Fruit fly (Drosophila melanogaster) whole organism, embryonic: Measurements from ENCODE around the gene dlp.

ENCODE experiments used
- B-H1 ChIP-seq: fragments of 200-800 bp; sonication (Bioruptor generic); IDR thresholded peaks from 3 replicates; pipeline ENCODE4 v1.3.6; 2022; ENCODE audit warnings: missing biosample characterization, missing genetic modification characterization
- CG10209 ChIP-seq: fragments of 200-800 bp; sonication (Bioruptor generic); optimal IDR thresholded peaks from 3 replicates; lab custom pipeline; 2017; ENCODE audit warnings: missing biosample characterization, mild to moderate bottlenecking, missing genetic modification characterization, missing genetic modification reagents
- CG1024 ChIP-seq: fragments of 200-800 bp; sonication (Bioruptor generic); IDR thresholded peaks from 2 replicates; pipeline ENCODE4 v1.3.6; 2022; ENCODE audit warnings: missing biosample characterization, missing genetic modification characterization
- CG10366 ChIP-seq: fragments of 200-800 bp; sonication (Bioruptor generic); IDR thresholded peaks from 2 replicates; pipeline ENCODE4 v1.3.6; 2022; ENCODE audit warnings: missing biosample characterization, missing genetic modification characterization
- CG11456 ChIP-seq: fragments of 200-800 bp; sonication (Bioruptor generic); IDR thresholded peaks from 3 replicates; pipeline ENCODE4 v1.3.6; 2022; ENCODE audit warnings: missing biosample characterization, missing genetic modification characterization
- CG11696 ChIP-seq: fragments of 200-800 bp; sonication (Bioruptor generic); IDR thresholded peaks from 2 replicates; pipeline ENCODE4 v1.3.6; 2022; ENCODE audit warnings: missing biosample characterization, missing genetic modification characterization
- CG12155 ChIP-seq: fragments of 200-800 bp; sonication (Bioruptor generic); optimal IDR thresholded peaks from 3 replicates; lab custom pipeline; 2016; ENCODE audit warnings: missing biosample characterization, missing genetic modification characterization
- CG1233 ChIP-seq: fragments of 200-800 bp; sonication (Bioruptor generic); optimal IDR thresholded peaks from 4 replicates; lab custom pipeline; 2018; ENCODE audit warnings: missing biosample characterization, mild to moderate bottlenecking, missing genetic modification characterization
- CG14014 ChIP-seq: fragments of 200-800 bp; sonication (Bioruptor generic); IDR thresholded peaks from 2 replicates; pipeline ENCODE4 v1.3.6; 2022; ENCODE audit warnings: missing biosample characterization, missing genetic modification characterization
- CG14860 ChIP-seq: fragments of 200-800 bp; sonication (Bioruptor generic); IDR thresholded peaks from 3 replicates; pipeline ENCODE4 v1.3.6; 2022; ENCODE audit warnings: missing biosample characterization, missing genetic modification characterization; ENCODE audit not compliant: partially characterized antibody
- CG15601 ChIP-seq: fragments of 200-800 bp; sonication (Bioruptor generic); optimal IDR thresholded peaks from 3 replicates; lab custom pipeline; 2019; ENCODE audit warnings: missing biosample characterization, mild to moderate bottlenecking, missing genetic modification characterization, moderate library complexity
- CG18764 ChIP-seq: fragments of 200-800 bp; sonication (Bioruptor generic); optimal IDR thresholded peaks from 3 replicates; lab custom pipeline; 2016; ENCODE audit warnings: missing biosample characterization, missing genetic modification characterization
- CG3163 ChIP-seq: fragments of 200-800 bp; sonication (Bioruptor generic); optimal IDR thresholded peaks from 3 replicates; lab custom pipeline; 2016; ENCODE audit warnings: missing biosample characterization, missing genetic modification characterization
- CG42726 ChIP-seq: fragments of 200-800 bp; sonication (Bioruptor generic); IDR thresholded peaks from 2 replicates; pipeline ENCODE4 v1.3.6; 2022; ENCODE audit warnings: missing biosample characterization, missing genetic modification characterization; ENCODE audit not compliant: partially characterized antibody
- CG4360 ChIP-seq: fragments of 200-800 bp; sonication (Bioruptor generic); IDR thresholded peaks from 2 replicates; pipeline ENCODE4 v1.3.6; 2022; ENCODE audit warnings: missing biosample characterization, missing genetic modification characterization
- CG4707 ChIP-seq: fragments of 200-800 bp; sonication (Bioruptor generic); optimal IDR thresholded peaks from 2 replicates; lab custom pipeline; 2018; ENCODE audit warnings: missing biosample characterization, mild to moderate bottlenecking, missing genetic modification characterization, moderate library complexity
- CG4854 ChIP-seq: fragments of 200-800 bp; sonication (Bioruptor generic); optimal IDR thresholded peaks from 2 replicates; lab custom pipeline; 2016; ENCODE audit warnings: missing biosample characterization, missing genetic modification characterization, inconsistent platforms
- CG5180 ChIP-seq: fragments of 200-800 bp; sonication (Bioruptor generic); optimal IDR thresholded peaks from 3 replicates; lab custom pipeline; 2017; ENCODE audit warnings: missing biosample characterization, missing genetic modification characterization, mild to moderate bottlenecking, moderate library complexity, missing genetic modification reagents
- CG5953 ChIP-seq: fragments of 200-800 bp; sonication (Bioruptor generic); IDR thresholded peaks from 2 replicates; pipeline ENCODE4 v1.3.6; 2022; ENCODE audit warnings: missing biosample characterization, missing genetic modification characterization
- CG7963 ChIP-seq: fragments of 200-800 bp; sonication (Bioruptor generic); IDR thresholded peaks from 3 replicates; pipeline ENCODE4 v1.3.6; 2022; ENCODE audit warnings: missing biosample characterization, missing genetic modification characterization; ENCODE audit not compliant: partially characterized antibody
- CG8290 ChIP-seq, 3 experiments: fragments of 200-800 bp; sonication (Bioruptor generic); optimal IDR thresholded peaks; 2 replicates each; lab custom pipeline; 2016 to 2019; ENCODE audit warnings: missing biosample characterization in 3 of 3, missing genetic modification characterization in 3 of 3, mild to moderate bottlenecking in 2 of 3, moderate library complexity in 1 of 3
- CG9215 ChIP-seq: fragments of 200-800 bp; sonication (Bioruptor generic); IDR thresholded peaks from 2 replicates; pipeline ENCODE4 v1.3.6; 2022; ENCODE audit warnings: missing biosample characterization, missing genetic modification characterization
- Camta ChIP-seq: fragments of 200-800 bp; sonication (Bioruptor generic); optimal IDR thresholded peaks from 2 replicates; lab custom pipeline; 2016; ENCODE audit warnings: missing biosample characterization, missing genetic modification characterization
- D19A ChIP-seq: fragments of 200-800 bp; optimal IDR thresholded peaks from 3 replicates; lab custom pipeline; 2019; ENCODE audit warnings: missing biosample characterization, mild to moderate bottlenecking, missing genetic modification characterization, moderate library complexity
- Drgx ChIP-seq: fragments of 200-800 bp; sonication (Bioruptor generic); IDR thresholded peaks from 2 replicates; pipeline ENCODE4 v1.3.6; 2022; ENCODE audit warnings: missing biosample characterization, missing genetic modification characterization
- Elba2 ChIP-seq: fragments of 200-800 bp; sonication (Bioruptor generic); optimal IDR thresholded peaks from 3 replicates; lab custom pipeline; 2016; ENCODE audit warnings: missing biosample characterization, missing genetic modification characterization
- Hand ChIP-seq: fragments of 200-800 bp; sonication (Bioruptor generic); optimal IDR thresholded peaks from 2 replicates; lab custom pipeline; 2017; ENCODE audit warnings: mild to moderate bottlenecking, missing biosample characterization, missing genetic modification reagents, missing genetic modification characterization
- HmgZ ChIP-seq: fragments of 200-800 bp; sonication (Bioruptor generic); optimal IDR thresholded peaks from 2 replicates; lab custom pipeline; 2018; ENCODE audit warnings: missing biosample characterization, mild to moderate bottlenecking, missing genetic modification characterization
- Hr51 ChIP-seq, 2 experiments: fragments of 200-800 bp; sonication (Bioruptor generic); optimal IDR thresholded peaks; 2 replicates in 1 of 2; 3 replicates in 1 of 2; lab custom pipeline; 2016 to 2018; ENCODE audit warnings: missing biosample characterization in 2 of 2, missing genetic modification characterization in 2 of 2, mild to moderate bottlenecking in 1 of 2, moderate library complexity in 1 of 2
- Lhr ChIP-seq: fragments of 200-800 bp; sonication (Bioruptor generic); optimal IDR thresholded peaks from 3 replicates; lab custom pipeline; 2017; ENCODE audit warnings: mild to moderate bottlenecking, missing biosample characterization, missing genetic modification reagents, missing genetic modification characterization
- Rfx ChIP-seq: fragments of 200-800 bp; sonication (Bioruptor generic); IDR thresholded peaks from 2 replicates; pipeline ENCODE4 v1.3.6; 2022; ENCODE audit warnings: missing biosample characterization, missing genetic modification characterization
- Sox100B ChIP-seq: fragments of 200-800 bp; sonication (Bioruptor generic); optimal IDR thresholded peaks from 3 replicates; lab custom pipeline; 2018; ENCODE audit warnings: missing biosample characterization, mild to moderate bottlenecking, missing genetic modification characterization
- Sry-β ChIP-seq: fragments of 200-800 bp; sonication (Bioruptor generic); optimal IDR thresholded peaks from 2 replicates; lab custom pipeline; 2018; ENCODE audit warnings: missing biosample characterization, mild to moderate bottlenecking, missing genetic modification characterization, moderate library complexity
- Vsx1 ChIP-seq: fragments of 200-800 bp; sonication (Bioruptor generic); optimal IDR thresholded peaks from 2 replicates; lab custom pipeline; 2017; ENCODE audit warnings: missing biosample characterization, mild to moderate bottlenecking, missing genetic modification characterization, missing genetic modification reagents
- amos ChIP-seq: fragments of 200-800 bp; sonication (Bioruptor generic); IDR thresholded peaks from 2 replicates; pipeline ENCODE4 v1.3.6; 2022; ENCODE audit warnings: missing biosample characterization, missing genetic modification characterization; ENCODE audit not compliant: partially characterized antibody
- bigmax ChIP-seq: fragments of 200-800 bp; sonication (Bioruptor generic); optimal IDR thresholded peaks from 2 replicates; lab custom pipeline; 2018; ENCODE audit warnings: missing biosample characterization, mild to moderate bottlenecking, missing genetic modification characterization
- bowl ChIP-seq: fragments of 200-800 bp; sonication (Bioruptor generic); IDR thresholded peaks from 2 replicates; pipeline ENCODE4 v1.3.6; 2022; ENCODE audit warnings: missing biosample characterization, missing genetic modification characterization
- chinmo ChIP-seq: fragments of 200-800 bp; sonication (Bioruptor generic); IDR thresholded peaks from 4 replicates; pipeline ENCODE4 v1.3.6; 2022; ENCODE audit warnings: missing biosample characterization, missing genetic modification characterization; ENCODE audit not compliant: partially characterized antibody
- ewg ChIP-seq: fragments of 200-800 bp; sonication (Bioruptor generic); optimal IDR thresholded peaks from 3 replicates; lab custom pipeline; 2017; ENCODE audit warnings: mild to moderate bottlenecking, missing biosample characterization, missing genetic modification reagents, missing genetic modification characterization
- hkb ChIP-seq, 2 experiments: fragments of 200-800 bp in 1 of 2; fragments of >200 bp in 1 of 2; sonication (Bioruptor generic) in 1 of 2; IDR thresholded peaks in 1 of 2; optimal IDR thresholded peaks in 1 of 2; 2 replicates each; pipeline versions ENCODE4 v1.3.6 to Lab custom; 2017 to 2022; ENCODE audit warnings: missing biosample characterization in 1 of 2, missing genetic modification characterization in 1 of 2
- lmd ChIP-seq: fragments of 200-800 bp; sonication (Bioruptor generic); IDR thresholded peaks from 2 replicates; pipeline ENCODE4 v1.3.6; 2022; ENCODE audit warnings: missing biosample characterization, missing genetic modification characterization
- mam ChIP-seq: fragments of 200-800 bp; sonication (Bioruptor generic); optimal IDR thresholded peaks from 3 replicates; lab custom pipeline; 2016; ENCODE audit warnings: missing biosample characterization, missing genetic modification characterization
- nerfin-2 ChIP-seq: fragments of 200-800 bp; sonication (Bioruptor generic); IDR thresholded peaks from 2 replicates; pipeline ENCODE4 v1.3.6; 2022; ENCODE audit warnings: missing biosample characterization, missing genetic modification characterization; ENCODE audit not compliant: partially characterized antibody
- oc ChIP-seq: fragments of 200-800 bp; sonication (Bioruptor generic); optimal IDR thresholded peaks from 2 replicates; lab custom pipeline; 2018; ENCODE audit warnings: missing biosample characterization, mild to moderate bottlenecking, missing genetic modification characterization, moderate library complexity
- otp ChIP-seq: fragments of 200-800 bp; sonication (Bioruptor generic); IDR thresholded peaks from 3 replicates; pipeline ENCODE4, ENCODE4 v1.3.6; 2022; ENCODE audit warnings: missing biosample characterization, missing genetic modification characterization
- psq ChIP-seq: fragments of 200-800 bp; sonication (Bioruptor generic); optimal IDR thresholded peaks from 2 replicates; lab custom pipeline; 2017; ENCODE audit warnings: missing biosample characterization, missing genetic modification characterization
- row ChIP-seq: fragments of 200-800 bp; sonication (Bioruptor generic); IDR thresholded peaks from 3 replicates; pipeline ENCODE4 v1.3.6; 2022; ENCODE audit warnings: missing biosample characterization, missing genetic modification characterization
- sim ChIP-seq: fragments of 200-800 bp; sonication (Bioruptor generic); IDR thresholded peaks from 2 replicates; pipeline ENCODE4 v1.3.6; 2022; ENCODE audit warnings: missing biosample characterization, missing genetic modification characterization
- tin ChIP-seq: fragments of 200-800 bp; sonication (Bioruptor generic); optimal IDR thresholded peaks from 3 replicates; lab custom pipeline; 2016; ENCODE audit warnings: missing biosample characterization, missing genetic modification characterization
- tup ChIP-seq: fragments of 200-800 bp; sonication (Bioruptor generic); optimal IDR thresholded peaks from 2 replicates; lab custom pipeline; 2016; ENCODE audit warnings: missing biosample characterization, mild to moderate bottlenecking, missing genetic modification characterization, moderate library complexity

The dlp gene

DNA sequence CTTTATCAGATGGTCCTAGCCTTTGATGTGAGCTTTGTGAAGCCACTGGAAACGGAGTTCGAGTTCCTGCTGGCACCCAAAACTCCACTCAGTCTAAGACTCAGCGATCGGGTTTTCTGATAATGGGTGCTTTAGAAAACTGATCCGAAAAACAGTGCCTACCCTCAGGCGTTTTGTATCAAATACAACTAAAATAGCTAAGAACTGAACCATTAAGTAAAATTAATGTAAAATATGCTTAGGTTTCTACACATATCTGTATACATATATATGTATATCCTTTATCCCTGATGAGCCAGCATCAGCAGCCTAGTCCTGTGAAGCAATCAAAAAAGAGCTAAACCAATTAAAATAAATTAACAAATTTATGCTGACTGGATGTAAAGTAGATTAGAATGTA, 10.9 kb upstream of the dlp start:
- no peak for TF ChIP-seq bigmax
- TF ChIP-seq CG9215 (GFP tag; lab: Robert Waterston, UW) = no peak
- TF ChIP-seq otp = no peak
- no peak for TF ChIP-seq psq
- TF ChIP-seq CG10366 (GFP tag; lab: Robert Waterston, UW) = peak; percentile 79
- TF ChIP-seq CG3163 (GFP tag; lab: Kevin White, UChicago) = no peak
- no peak for TF ChIP-seq lmd (GFP tag; lab: Robert Waterston, UW)
- TF ChIP-seq mam (GFP tag; lab: Kevin White, UChicago) = no peak
- TF ChIP-seq B-H1 (GFP tag; lab: Robert Waterston, UW) = no peak
- TF ChIP-seq Elba2 = no peak
- TF ChIP-seq tin (GFP tag; lab: Kevin White, UChicago) = no peak
- no peak for TF ChIP-seq CG4707
- no peak for TF ChIP-seq CG14014 (GFP tag; lab: Robert Waterston, UW)
- peak; percentile 58 for TF ChIP-seq Lhr
- TF ChIP-seq Drgx (GFP tag; lab: Robert Waterston, UW) = no peak
- TF ChIP-seq Sry-β (GFP tag; lab: Kevin White, UChicago) = no peak
- peak; percentile 16; the same call in 1 of the 2 replicates for TF ChIP-seq Rfx
- TF ChIP-seq Sox100B = no peak
- no peak for TF ChIP-seq CG14860 (GFP tag; lab: Robert Waterston, UW)
- no peak for TF ChIP-seq CG5180 (GFP tag; lab: Kevin White, UChicago)
- no peak for TF ChIP-seq tup (GFP tag; lab: Kevin White, UChicago)
- TF ChIP-seq bowl (GFP tag; lab: Robert Waterston, UW) = no peak
- no peak for TF ChIP-seq sim (GFP tag; lab: Robert Waterston, UW)
- no peak for TF ChIP-seq oc (tag; lab: Kevin White, UChicago)
- TF ChIP-seq ewg (GFP tag; lab: Kevin White, UChicago) = no peak
- TF ChIP-seq CG10209 (GFP tag; lab: Kevin White, UChicago) = no peak
- TF ChIP-seq HmgZ (tag; lab: Kevin White, UChicago) = peak; percentile 20
- TF ChIP-seq Camta (GFP tag; lab: Kevin White, UChicago) = no peak
- TF ChIP-seq CG1024 = no peak
- TF ChIP-seq CG11696 = no peak
- TF ChIP-seq nerfin-2 (GFP tag; lab: Robert Waterston, UW) = no peak
- TF ChIP-seq CG8290 (GFP tag; optimal IDR thresholded peaks at IDR 0.05; lab: Kevin White, UChicago) = peak; percentile 33
- peak in 1 of 2 experiments; percentile 3 for TF ChIP-seq CG8290 (tag; optimal IDR thresholded peaks at IDR 0.05; lab: Kevin White, UChicago)
- TF ChIP-seq chinmo = 0 out of 4 replicates have a peak, but pooled peaks have one; percentile 39
- TF ChIP-seq amos (GFP tag; lab: Robert Waterston, UW) = peak; percentile 66; the same call in 1 of the 2 replicates
- no peak for TF ChIP-seq CG4360 (GFP tag; lab: Robert Waterston, UW)
- TF ChIP-seq CG1233 = no peak
- TF ChIP-seq CG18764 (GFP tag; lab: Kevin White, UChicago) = no peak
- no peak for TF ChIP-seq CG5953 (GFP tag; lab: Robert Waterston, UW)
- TF ChIP-seq CG11456 (GFP tag; lab: Robert Waterston, UW) = no peak
- no peak for TF ChIP-seq CG4854 (GFP tag; lab: Kevin White, UChicago)
- no peak for TF ChIP-seq CG15601 (tag; lab: Kevin White, UChicago)
- TF ChIP-seq CG12155 (GFP tag; lab: Kevin White, UChicago) = no peak
- no peak for TF ChIP-seq row
- no peak for TF ChIP-seq CG7963 (GFP tag; lab: Robert Waterston, UW)
- TF ChIP-seq Vsx1 (GFP tag; lab: Kevin White, UChicago) = no peak
- peak; percentile 47; the same call in 1 of the 2 replicates for TF ChIP-seq CG42726 (GFP tag; lab: Robert Waterston, UW)
- TF ChIP-seq D19A (tag; lab: Kevin White, UChicago) = no peak
- TF ChIP-seq hkb (optimal IDR thresholded peaks at IDR 0.05; lab: Kevin White, UChicago) = no peak
- no peak for TF ChIP-seq hkb (GFP tag; IDR thresholded peaks at IDR 0.05; lab: Robert Waterston, UW)
- TF ChIP-seq Hand = no peak
- no peak for TF ChIP-seq Hr51 (GFP tag; optimal IDR thresholded peaks at IDR 0.05; lab: Kevin White, UChicago)
